Fruit fly (Drosophila melanogaster) S2 (cell line): ENCODE results near the gene RfC4.

ENCODE experiments used
- CG8478 ChIP-seq: fragments of >200 bp; optimal IDR thresholded peaks from 2 replicates; lab custom pipeline; 2018
- CTCF ChIP-seq, 2 experiments: fragments of >200 bp; optimal IDR thresholded peaks; 2 replicates each; lab custom pipeline; 2018

DNA sequence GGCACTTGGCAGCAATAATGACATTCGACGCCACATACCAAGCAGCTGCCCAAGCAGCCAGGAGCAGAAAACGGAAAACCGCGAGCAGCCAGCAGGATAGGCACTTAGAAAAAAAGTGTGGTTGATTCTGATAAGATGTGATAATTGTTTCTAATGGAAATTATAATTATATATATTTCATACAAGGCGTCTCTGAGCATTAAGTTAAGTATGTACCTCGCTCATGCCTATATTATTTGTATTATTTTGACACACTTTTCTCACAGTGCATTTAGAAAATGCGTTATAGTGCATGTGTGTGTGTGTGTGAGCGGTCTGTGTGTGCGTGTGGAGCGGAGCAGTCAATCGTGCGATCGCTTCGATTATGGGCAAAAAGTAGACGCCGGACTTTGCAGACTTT, 22.5 kb upstream of the RfC4 start:
- no peak for TF ChIP-seq CTCF (optimal IDR thresholded peaks at IDR 0.05; lab: Kevin White, UChicago)
- TF ChIP-seq CG8478 (lab: Kevin White, UChicago) = no peak
